Worm (Caenorhabditis elegans) whole organism, L3 larva: ENCODE results near the gene fbxb-103.
A peak's percentile ranks its signal among the peaks of the same experiment; 100 is the strongest.

Source experiments
- R02D3.7 ChIP-seq: fragments of 150-350 bp; optimal IDR thresholded peaks from 2 replicates; lab custom pipeline; 2014; ENCODE audit warnings: missing biosample characterization, missing genetic modification characterization
- ama-1 ChIP-seq: fragments of 150-350 bp; optimal IDR thresholded peaks from 2 replicates; lab custom pipeline; 2018
- ceh-28 ChIP-seq: fragments of 150-350 bp; optimal IDR thresholded peaks from 2 replicates; lab custom pipeline; 2014; ENCODE audit warnings: missing biosample characterization, missing genetic modification reagents, missing genetic modification characterization
- hmg-11 ChIP-seq: sonication (generic microtip); optimal IDR thresholded peaks from 2 replicates; lab custom pipeline; 2016; ENCODE audit warnings: missing genetic modification characterization, missing compliant biosample characterization
- lsy-12 ChIP-seq: sonication (generic microtip); optimal IDR thresholded peaks from 2 replicates; lab custom pipeline; 2016; ENCODE audit warnings: mild to moderate bottlenecking, missing genetic modification characterization, missing compliant biosample characterization
- nfya-1 ChIP-seq: sonication (generic microtip); optimal IDR thresholded peaks from 2 replicates; lab custom pipeline; 2017; ENCODE audit warnings: missing genetic modification characterization, mild to moderate bottlenecking, missing compliant biosample characterization, antibody characterized with exemption, moderate library complexity; ENCODE audit not compliant: insufficient read depth
- nhr-11 ChIP-seq: fragments of 150-350 bp; optimal IDR thresholded peaks from 2 replicates; lab custom pipeline; 2014; ENCODE audit warnings: missing biosample characterization, missing genetic modification characterization
- nhr-23 ChIP-seq: fragments of 150-350 bp; optimal IDR thresholded peaks from 2 replicates; lab custom pipeline; 2014; ENCODE audit warnings: missing biosample characterization, missing genetic modification reagents, missing genetic modification characterization
- nhr-67 ChIP-seq: fragments of 150-350 bp; optimal IDR thresholded peaks from 2 replicates; lab custom pipeline; 2014; ENCODE audit warnings: missing biosample characterization, missing genetic modification characterization
- pha-4 ChIP-seq: fragments of 150-350 bp; optimal IDR thresholded peaks from 2 replicates; lab custom pipeline; 2014; ENCODE audit warnings: missing biosample characterization, missing genetic modification reagents, missing genetic modification characterization
- skn-1 ChIP-seq: fragments of 150-350 bp; optimal IDR thresholded peaks from 2 replicates; lab custom pipeline; 2014; ENCODE audit warnings: missing biosample characterization, missing genetic modification characterization
- snpc-4 ChIP-seq: fragments of 150-350 bp; optimal IDR thresholded peaks from 2 replicates; lab custom pipeline; 2014; ENCODE audit warnings: missing biosample characterization, missing genetic modification characterization
- tbx-2 ChIP-seq: sonication (generic microtip); optimal IDR thresholded peaks from 2 replicates; lab custom pipeline; 2016; ENCODE audit warnings: mild to moderate bottlenecking, missing genetic modification characterization, missing compliant biosample characterization
- unc-62 ChIP-seq: fragments of 150-350 bp; sonication (generic microtip); optimal IDR thresholded peaks from 4 replicates; lab custom pipeline; 2014; ENCODE audit warnings: missing biosample characterization, missing genetic modification reagents, missing genetic modification characterization

- no peak for TF ChIP-seq nhr-23
- TF ChIP-seq tbx-2 (tag; lab: Kevin White, UChicago): no peak
- TF ChIP-seq unc-62 (GFP tag; lab: Kevin White, UChicago): no peak
- TF ChIP-seq pha-4: no peak
- peak; percentile 97 for TF ChIP-seq nfya-1
- no peak for TF ChIP-seq ama-1 (lab: Kevin White, UChicago)
- TF ChIP-seq lsy-12 (tag; lab: Kevin White, UChicago): no peak
- no peak for TF ChIP-seq hmg-11
- TF ChIP-seq snpc-4 (tag; lab: Kevin White, UChicago): no peak
- TF ChIP-seq skn-1 (tag; lab: Kevin White, UChicago): no peak
- TF ChIP-seq nhr-11 (tag; lab: Kevin White, UChicago): no peak
- TF ChIP-seq R02D3.7: no peak
- no peak for TF ChIP-seq ceh-28
- no peak for TF ChIP-seq nhr-67
Measured at ce11 chrII:3927943-3928393, 21.0 kb downstream of the fbxb-103 start, which contains the start of gene plpp-1.1.
